Worm (Caenorhabditis elegans) whole organism, L3 larva: ENCODE data around the gene hat-1.
A peak's percentile ranks its signal among the peaks of the same experiment; 100 is the strongest.

ENCODE experiments used
- R02D3.7 ChIP-seq: fragments of 150-350 bp; optimal IDR thresholded peaks from 2 replicates; lab custom pipeline; 2014; ENCODE audit warnings: missing biosample characterization, missing genetic modification characterization
- ZK546.5 ChIP-seq: sonication (generic microtip); optimal IDR thresholded peaks from 2 replicates; lab custom pipeline; 2017; ENCODE audit warnings: missing biosample characterization, missing genetic modification characterization
- aly-2 ChIP-seq: fragments of 150-350 bp; optimal IDR thresholded peaks from 2 replicates; lab custom pipeline; 2014; ENCODE audit warnings: missing biosample characterization, missing genetic modification characterization
- ama-1 ChIP-seq: fragments of 150-350 bp; optimal IDR thresholded peaks from 2 replicates; lab custom pipeline; 2018
- ceh-16 ChIP-seq: sonication (generic microtip); optimal IDR thresholded peaks from 2 replicates; lab custom pipeline; 2017; ENCODE audit warnings: missing biosample characterization, missing genetic modification characterization
- ceh-28 ChIP-seq: fragments of 150-350 bp; optimal IDR thresholded peaks from 2 replicates; lab custom pipeline; 2014; ENCODE audit warnings: missing biosample characterization, missing genetic modification reagents, missing genetic modification characterization
- ceh-82 ChIP-seq: fragments of 150-350 bp; optimal IDR thresholded peaks from 2 replicates; lab custom pipeline; 2014; ENCODE audit warnings: missing biosample characterization, missing genetic modification characterization
- daf-12 ChIP-seq: fragments of 150-350 bp; optimal IDR thresholded peaks from 2 replicates; lab custom pipeline; 2014; ENCODE audit warnings: missing biosample characterization, missing genetic modification reagents, missing genetic modification characterization
- elt-1 ChIP-seq: fragments of 150-350 bp; optimal IDR thresholded peaks from 2 replicates; lab custom pipeline; 2014; ENCODE audit warnings: missing biosample characterization, missing genetic modification characterization
- elt-2 ChIP-seq: sonication (generic microtip); optimal IDR thresholded peaks from 2 replicates; lab custom pipeline; 2016; ENCODE audit warnings: missing genetic modification reagents, mild to moderate bottlenecking, missing genetic modification characterization, missing compliant biosample characterization
- elt-3 ChIP-seq, 3 experiments: fragments of 150-350 bp in 1 of 3; sonication (generic microtip) in 2 of 3; optimal IDR thresholded peaks; 2 replicates in 2 of 3; 4 replicates in 1 of 3; lab custom pipeline; 2014 to 2017; ENCODE audit warnings: missing biosample characterization in 3 of 3, missing genetic modification characterization in 3 of 3
- fkh-10 ChIP-seq: sonication (generic microtip); optimal IDR thresholded peaks from 2 replicates; lab custom pipeline; 2017; ENCODE audit warnings: missing biosample characterization, missing genetic modification reagents, missing genetic modification characterization
- fkh-2 ChIP-seq: fragments of 150-350 bp; optimal IDR thresholded peaks from 2 replicates; lab custom pipeline; 2014; ENCODE audit warnings: missing biosample characterization, missing genetic modification reagents, missing genetic modification characterization
- fos-1 ChIP-seq: fragments of 150-350 bp; optimal IDR thresholded peaks from 2 replicates; lab custom pipeline; 2014; ENCODE audit warnings: missing biosample characterization, missing genetic modification characterization
- hmg-11 ChIP-seq: sonication (generic microtip); optimal IDR thresholded peaks from 2 replicates; lab custom pipeline; 2016; ENCODE audit warnings: missing genetic modification characterization, missing compliant biosample characterization
- jun-1 ChIP-seq: fragments of 150-350 bp; optimal IDR thresholded peaks from 2 replicates; lab custom pipeline; 2014; ENCODE audit warnings: missing biosample characterization, missing genetic modification reagents, missing genetic modification characterization
- lin-15B ChIP-seq: fragments of 150-350 bp; optimal IDR thresholded peaks from 2 replicates; lab custom pipeline; 2014; ENCODE audit warnings: missing biosample characterization, missing genetic modification characterization
- lin-39 ChIP-seq: fragments of 150-350 bp; optimal IDR thresholded peaks from 2 replicates; lab custom pipeline; 2018; ENCODE audit warnings: missing biosample characterization, missing genetic modification reagents, missing genetic modification characterization
- lsy-12 ChIP-seq: sonication (generic microtip); optimal IDR thresholded peaks from 2 replicates; lab custom pipeline; 2016; ENCODE audit warnings: mild to moderate bottlenecking, missing genetic modification characterization, missing compliant biosample characterization
- mdl-1 ChIP-seq: fragments of 150-350 bp; optimal IDR thresholded peaks from 2 replicates; lab custom pipeline; 2014; ENCODE audit warnings: missing biosample characterization, missing genetic modification characterization
- nfya-1 ChIP-seq: sonication (generic microtip); optimal IDR thresholded peaks from 2 replicates; lab custom pipeline; 2017; ENCODE audit warnings: missing genetic modification characterization, mild to moderate bottlenecking, missing compliant biosample characterization, antibody characterized with exemption, moderate library complexity; ENCODE audit not compliant: insufficient read depth
- nhr-11 ChIP-seq: fragments of 150-350 bp; optimal IDR thresholded peaks from 2 replicates; lab custom pipeline; 2014; ENCODE audit warnings: missing biosample characterization, missing genetic modification characterization
- nhr-23 ChIP-seq: fragments of 150-350 bp; optimal IDR thresholded peaks from 2 replicates; lab custom pipeline; 2014; ENCODE audit warnings: missing biosample characterization, missing genetic modification reagents, missing genetic modification characterization
- nhr-237 ChIP-seq: fragments of 150-350 bp; optimal IDR thresholded peaks from 2 replicates; lab custom pipeline; 2014; ENCODE audit warnings: missing biosample characterization, missing genetic modification characterization
- nhr-25 ChIP-seq: sonication (generic microtip); optimal IDR thresholded peaks from 2 replicates; lab custom pipeline; 2017; ENCODE audit warnings: missing biosample characterization, missing genetic modification characterization
- nhr-28 ChIP-seq: fragments of 150-350 bp; optimal IDR thresholded peaks from 2 replicates; lab custom pipeline; 2014; ENCODE audit warnings: missing biosample characterization, missing genetic modification characterization
- nhr-76 ChIP-seq: fragments of 150-350 bp; sonication (generic microtip); optimal IDR thresholded peaks from 5 replicates; lab custom pipeline; 2014; ENCODE audit warnings: missing biosample characterization, missing genetic modification characterization
- nhr-77 ChIP-seq: fragments of 150-350 bp; optimal IDR thresholded peaks from 2 replicates; lab custom pipeline; 2014; ENCODE audit warnings: missing biosample characterization, missing genetic modification characterization
- pha-4 ChIP-seq: fragments of 150-350 bp; optimal IDR thresholded peaks from 2 replicates; lab custom pipeline; 2014; ENCODE audit warnings: missing biosample characterization, missing genetic modification reagents, missing genetic modification characterization
- pqm-1 ChIP-seq: fragments of 150-350 bp; optimal IDR thresholded peaks from 2 replicates; lab custom pipeline; 2017; ENCODE audit warnings: missing biosample characterization, missing genetic modification characterization, inconsistent platforms
- skn-1 ChIP-seq: fragments of 150-350 bp; optimal IDR thresholded peaks from 2 replicates; lab custom pipeline; 2014; ENCODE audit warnings: missing biosample characterization, missing genetic modification characterization
- snpc-4 ChIP-seq: fragments of 150-350 bp; optimal IDR thresholded peaks from 2 replicates; lab custom pipeline; 2014; ENCODE audit warnings: missing biosample characterization, missing genetic modification characterization
- ztf-11 ChIP-seq: fragments of 150-350 bp; optimal IDR thresholded peaks from 2 replicates; lab custom pipeline; 2014; ENCODE audit warnings: missing biosample characterization, missing genetic modification characterization
- ztf-4 ChIP-seq: fragments of 150-350 bp; optimal IDR thresholded peaks from 2 replicates; lab custom pipeline; 2014; ENCODE audit warnings: missing biosample characterization, missing genetic modification characterization

hat-1 gene

ce11 chrIII:10432104-10432503, 25.1 kb upstream of the hat-1 start:
- TF ChIP-seq lin-15B (tag; lab: Kevin White, UChicago): peak; percentile 12
- no peak for TF ChIP-seq ceh-28 (tag; lab: Kevin White, UChicago)
- TF ChIP-seq lin-39 (tag; lab: Kevin White, UChicago): peak; percentile 90
- no peak for TF ChIP-seq elt-1 (tag; lab: Kevin White, UChicago)
- peak; percentile 33 for TF ChIP-seq nfya-1

ce11 chrIII:10427882-10428281, 20.8 kb upstream of the hat-1 start, which contains the start of gene prp-3:
Gene prp-3, minus strand, starts transcription at chrIII:10427982.
- TF ChIP-seq mdl-1 (no peak), nhr-28 (tag; lab: Kevin White, UChicago) (no peak), nfya-1 (no peak), nhr-237 (tag; lab: Kevin White, UChicago) (no peak), ceh-16 (tag; lab: Kevin White, UChicago) (no peak), elt-3 (tag; optimal IDR thresholded peaks at IDR 0.05; lab: Kevin White, UChicago) (no peak), fos-1 (no peak), ZK546.5 (tag; lab: Kevin White, UChicago) (no peak), snpc-4 (tag; lab: Kevin White, UChicago) (no peak)
- TF ChIP-seq, all 47 proteins: peak for 0

ce11 chrIII:10423906-10424305, 16.9 kb upstream of the hat-1 start, which contains the start of gene M03C11.6:
Gene M03C11.6, minus strand, starts transcription at chrIII:10424006.
- TF ChIP-seq mdl-1: no peak
- no peak for TF ChIP-seq fos-1
- TF ChIP-seq nhr-77 (tag; lab: Kevin White, UChicago): no peak

- TF ChIP-seq jun-1 (tag; lab: Kevin White, UChicago) (no peak), fkh-2 (tag; lab: Kevin White, UChicago) (no peak), ceh-16 (tag; lab: Kevin White, UChicago) (no peak), elt-2 (tag; lab: Kevin White, UChicago) (no peak), ztf-11 (tag; lab: Kevin White, UChicago) (no peak), lin-15B (tag; lab: Kevin White, UChicago) (no peak), mdl-1 (no peak), pqm-1 (tag; lab: Kevin White, UChicago) (no peak), nhr-28 (tag; lab: Kevin White, UChicago) (no peak), ama-1 (lab: Kevin White, UChicago) (no peak), daf-12 (tag; lab: Kevin White, UChicago) (no peak), elt-3 (tag; optimal IDR thresholded peaks at IDR 0.05; lab: Kevin White, UChicago) (no peak), nhr-76 (tag; lab: Kevin White, UChicago) (no peak), fkh-10 (no peak), fos-1 (no peak)
Observed at ce11 chrIII:10421680-10422079, 14.6 kb upstream of the hat-1 start.

- TF ChIP-seq lin-39 (tag; lab: Kevin White, UChicago): peak; percentile 60
- TF ChIP-seq elt-1 (tag; lab: Kevin White, UChicago): no peak
- peak; percentile 53 for TF ChIP-seq pha-4 (tag; lab: Kevin White, UChicago)
- TF ChIP-seq ceh-28 (tag; lab: Kevin White, UChicago): no peak
- TF ChIP-seq nhr-23 (tag; lab: Kevin White, UChicago): peak; percentile 32
- no peak for TF ChIP-seq lsy-12 (tag; lab: Kevin White, UChicago)
- TF ChIP-seq nfya-1: peak; percentile 35
- peak; percentile 11 for TF ChIP-seq R02D3.7
- TF ChIP-seq lin-15B (tag; lab: Kevin White, UChicago): peak; percentile 50
- no peak for TF ChIP-seq ceh-82 (tag; lab: Kevin White, UChicago)
- TF ChIP-seq ztf-4 (tag; lab: Kevin White, UChicago): no peak
- TF ChIP-seq ceh-16 (tag; lab: Kevin White, UChicago): no peak
- peak; percentile 19 for TF ChIP-seq nhr-25 (tag; lab: Kevin White, UChicago)
- TF ChIP-seq elt-2 (tag; lab: Kevin White, UChicago): peak; percentile 22
- no peak for TF ChIP-seq skn-1 (tag; lab: Kevin White, UChicago)
- no peak for TF ChIP-seq nhr-11 (tag; lab: Kevin White, UChicago)
- peak; percentile 39 for TF ChIP-seq pqm-1 (tag; lab: Kevin White, UChicago)
- peak; percentile 29 for TF ChIP-seq hmg-11 (tag; lab: Kevin White, UChicago)
- TF ChIP-seq aly-2 (tag; lab: Kevin White, UChicago): peak; percentile 14
- no peak for TF ChIP-seq daf-12 (tag; lab: Kevin White, UChicago)
Observed at ce11 chrIII:10415822-10416221, 8.8 kb upstream of the hat-1 start, which contains the start of gene ymel-1. Gene ymel-1, plus strand, starts transcription at chrIII:10416139.
